Worm (Caenorhabditis elegans) whole organism, young adult: ENCODE results near the gene C52A11.3.

Experiments used
- madf-3 ChIP-seq: fragments of 200-800 bp; sonication (Bioruptor generic); IDR thresholded peaks from 2 replicates; pipeline ENCODE4 v1.3.6; 2022; ENCODE audit warnings: missing genetic modification reagents, missing genetic modification characterization, missing compliant biosample characterization
- snpc-4 ChIP-seq, 5 experiments: fragments of 150-350 bp in 1 of 5; sonication (generic microtip) in 4 of 5; optimal IDR thresholded peaks; 2 replicates each; lab custom pipeline; 2014 to 2018; ENCODE audit warnings: missing genetic modification characterization in 5 of 5, missing biosample characterization in 3 of 5, antibody characterized with exemption in 2 of 5, mild to moderate bottlenecking in 2 of 5, missing compliant biosample characterization in 2 of 5, missing genotype in 2 of 5, moderate library complexity in 2 of 5, missing genetic modification reagents in 1 of 5
- unc-130 ChIP-seq: sonication (generic microtip); optimal IDR thresholded peaks from 2 replicates; lab custom pipeline; 2016; ENCODE audit warnings: missing genetic modification reagents, missing genetic modification characterization, missing compliant biosample characterization
- unc-62 ChIP-seq: fragments of 150-350 bp; optimal IDR thresholded peaks from 2 replicates; lab custom pipeline; 2014; ENCODE audit warnings: missing biosample characterization, missing genetic modification reagents, missing genetic modification characterization

DNA sequence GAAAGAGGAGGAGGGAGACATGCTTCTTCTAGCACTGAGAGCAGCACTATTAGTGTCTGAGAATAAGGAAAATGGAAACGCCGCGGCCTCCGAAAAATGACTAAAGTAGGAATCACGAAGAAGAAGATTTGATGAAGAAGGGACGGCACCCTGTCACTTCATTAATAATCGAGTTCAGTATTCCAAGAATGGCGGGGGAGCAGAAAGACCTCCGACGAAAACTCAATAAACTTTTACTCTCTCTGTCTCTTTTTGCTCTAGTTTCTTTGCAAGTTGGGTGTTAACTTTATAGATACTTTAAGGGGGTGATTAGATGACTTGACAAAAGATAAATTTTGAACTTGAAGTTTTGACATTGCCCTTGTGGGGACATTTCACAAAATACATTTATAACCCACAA lies 32.1 kb downstream of the C52A11.3 start:
- TF ChIP-seq madf-3 (GFP tag; lab: Robert Waterston, UW), result no peak
- no peak for TF ChIP-seq snpc-4 (GFP tag; optimal IDR thresholded peaks at IDR 0.05; lab: Kevin White, UChicago)
- no peak for TF ChIP-seq snpc-4 (tag; optimal IDR thresholded peaks at IDR 0.05; lab: Kevin White, UChicago)
- no peak for TF ChIP-seq unc-130 (GFP tag; lab: Kevin White, UChicago)
- TF ChIP-seq unc-62 (GFP tag; lab: Kevin White, UChicago), result no peak
